Worm (Caenorhabditis elegans) whole organism, midembryonic: Measurements from ENCODE around the gene K09D9.9.

ENCODE experiments used
- T22C8.4 ChIP-seq: fragments of 200-800 bp; sonication (Bioruptor generic); IDR thresholded peaks from 2 replicates; pipeline ENCODE4 v1.3.6; 2022; ENCODE audit warnings: missing genetic modification characterization, missing compliant biosample characterization
- cog-1 ChIP-seq: sonication (generic microtip); optimal IDR thresholded peaks from 2 replicates; lab custom pipeline; 2016; ENCODE audit warnings: missing genetic modification characterization, missing compliant biosample characterization
- flt-1 ChIP-seq: fragments of 200-800 bp; sonication (Bioruptor generic); IDR thresholded peaks from 2 replicates; pipeline ENCODE4 v1.3.6; 2022; ENCODE audit warnings: missing genetic modification characterization, missing compliant biosample characterization
- klf-2 ChIP-seq: fragments of 200-800 bp; sonication (Bioruptor generic); conservative IDR thresholded peaks from 2 replicates; pipeline ENCODE4 v1.3.6; 2022; ENCODE audit warnings: missing genetic modification reagents, missing genetic modification characterization, missing compliant biosample characterization
- med-1 ChIP-seq: sonication (generic microtip); optimal IDR thresholded peaks from 2 replicates; lab custom pipeline; 2017; ENCODE audit warnings: missing genetic modification characterization, mild to moderate bottlenecking, missing compliant biosample characterization, antibody characterized with exemption, missing genetic modification reagents; ENCODE audit not compliant: insufficient read depth
- ref-1 ChIP-seq: fragments of 200-800 bp; sonication (Bioruptor generic); conservative IDR thresholded peaks from 2 replicates; pipeline ENCODE4 v1.3.6; 2022; ENCODE audit warnings: missing genetic modification reagents, missing genetic modification characterization, missing compliant biosample characterization
- tab-1 ChIP-seq: fragments of 200-800 bp; sonication (Bioruptor generic); IDR thresholded peaks from 2 replicates; pipeline ENCODE4 v1.3.6; 2022; ENCODE audit warnings: missing genetic modification characterization, missing compliant biosample characterization
- ztf-23 ChIP-seq: fragments of 200-800 bp; sonication (Bioruptor generic); IDR thresholded peaks from 2 replicates; pipeline ENCODE4 v1.3.6; 2022; ENCODE audit warnings: missing genetic modification reagents, missing genetic modification characterization, missing compliant biosample characterization
- ztf-29 ChIP-seq: fragments of 200-800 bp; sonication (Bioruptor generic); IDR thresholded peaks from 2 replicates; pipeline ENCODE4 v1.3.6; 2022; ENCODE audit warnings: missing genetic modification reagents, missing genetic modification characterization, missing compliant biosample characterization

Gene K09D9.9

ce11 chrV:3994048-3994447 lies at the start of gene K09D9.9:
TSS of gene K09D9.9 (minus strand) at chrV:3994148.
- TF ChIP-seq ref-1 (GFP tag; lab: Robert Waterston, UW) (no peak), ztf-29 (no peak), flt-1 (GFP tag; lab: Robert Waterston, UW) (no peak), klf-2 (GFP tag; lab: Robert Waterston, UW) (no peak), T22C8.4 (no peak), med-1 (GFP tag; lab: Kevin White, UChicago) (no peak), cog-1 (tag; lab: Kevin White, UChicago) (no peak), ztf-23 (GFP tag; lab: Robert Waterston, UW) (no peak), tab-1 (no peak)

- TF ChIP-seq T22C8.4 (no peak), tab-1 (no peak), klf-2 (GFP tag; lab: Robert Waterston, UW) (no peak)
These were observed 49.7 kb upstream of the K09D9.9 start, which contains the start of gene phat-3 for ce11 chrV:4043632-4044031. TSS of gene phat-3 (plus strand) at chrV:4043932.

DNA sequence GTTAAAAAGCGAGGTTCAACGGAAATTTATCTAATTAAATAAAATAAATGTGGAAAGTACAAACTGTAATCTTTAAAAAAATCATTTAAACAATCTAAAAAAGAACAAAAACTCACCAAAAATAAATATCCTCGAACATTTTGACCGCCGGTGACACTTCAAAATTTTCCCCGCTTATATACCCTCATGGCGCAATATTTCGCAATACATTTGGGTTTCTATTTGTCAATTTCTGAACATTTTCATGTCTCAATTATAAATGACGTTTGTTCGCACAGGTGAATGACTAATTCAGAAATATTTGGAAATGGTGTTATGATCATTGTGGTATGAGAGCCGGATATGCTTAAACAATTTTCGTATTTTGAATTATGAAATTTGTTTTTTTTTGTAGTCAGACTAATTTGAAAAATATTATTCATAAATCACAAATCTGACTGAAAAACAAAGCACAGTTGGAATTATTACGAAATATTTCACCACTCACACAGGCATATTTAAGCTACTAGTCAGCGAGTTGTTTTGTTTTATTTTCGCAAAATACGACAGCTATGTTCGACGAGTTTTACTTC lies 48.0 kb upstream of the K09D9.9 start, which contains the start of the genes C49G7.10 and irg-2:
C49G7.10 (minus strand) TSS at position 169 of the 572 bp plus-strand sequence.
irg-2 (plus strand) TSS at position 329 of the 572 bp plus-strand sequence.
- no peak for TF ChIP-seq ztf-23 (GFP tag; lab: Robert Waterston, UW)
- no peak for TF ChIP-seq tab-1
- no peak for TF ChIP-seq ztf-29
- no peak for TF ChIP-seq T22C8.4
- no peak for TF ChIP-seq klf-2 (GFP tag; lab: Robert Waterston, UW)
- TF ChIP-seq cog-1 (tag; lab: Kevin White, UChicago): no peak
- no peak for TF ChIP-seq flt-1 (GFP tag; lab: Robert Waterston, UW)
- TF ChIP-seq med-1 (GFP tag; lab: Kevin White, UChicago): no peak
- TF ChIP-seq ref-1 (GFP tag; lab: Robert Waterston, UW): no peak

DNA sequence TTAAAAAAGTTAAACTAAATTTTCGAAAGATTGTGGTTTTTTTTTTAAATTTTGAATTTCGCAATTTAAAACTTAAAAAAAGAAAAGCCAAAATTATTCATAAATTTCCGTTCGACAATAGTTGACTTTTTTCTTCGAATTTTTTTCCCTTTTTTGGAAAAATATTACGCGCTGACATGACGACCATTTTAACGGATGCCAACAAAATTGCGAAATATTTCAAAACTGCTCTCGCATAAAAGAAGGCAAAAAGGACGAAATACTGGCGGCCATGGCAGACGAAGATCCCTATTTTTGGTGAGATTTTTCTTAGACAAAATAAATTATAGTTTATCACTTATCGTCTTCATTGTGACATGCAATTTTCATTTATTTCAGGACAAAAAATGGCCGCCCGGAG lies 44.6 kb upstream of the K09D9.9 start:
- TF ChIP-seq T22C8.4 (no peak), cog-1 (tag; lab: Kevin White, UChicago) (no peak), ztf-29 (no peak), klf-2 (GFP tag; lab: Robert Waterston, UW) (no peak), med-1 (GFP tag; lab: Kevin White, UChicago) (no peak), ref-1 (GFP tag; lab: Robert Waterston, UW) (no peak), tab-1 (no peak), ztf-23 (GFP tag; lab: Robert Waterston, UW) (no peak), flt-1 (GFP tag; lab: Robert Waterston, UW) (no peak)

DNA sequence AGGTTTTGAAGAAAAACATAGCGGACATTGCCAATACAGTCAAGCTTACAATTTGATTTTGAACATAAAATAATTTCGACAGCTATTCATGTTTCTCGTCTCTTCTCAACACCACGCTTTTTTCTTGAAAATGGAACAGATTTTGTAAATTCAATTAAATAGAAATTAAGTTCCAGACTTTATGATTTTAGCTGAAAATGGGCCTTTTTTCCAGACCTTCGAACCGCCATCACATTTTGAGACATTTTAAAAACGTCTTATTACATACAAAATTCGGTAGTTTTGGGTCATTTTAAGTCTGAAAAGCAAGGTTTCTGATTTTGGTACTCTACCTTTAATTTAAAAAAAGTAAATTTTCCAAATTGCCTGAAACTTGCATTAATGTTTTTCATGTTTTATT lies 44.2 kb upstream of the K09D9.9 start, which contains the start of gene C49G7.12:
C49G7.12 (plus strand) TSS at position 301 of the 400 bp plus-strand sequence.
- TF ChIP-seq ztf-23 (GFP tag; lab: Robert Waterston, UW): no peak
- TF ChIP-seq med-1 (GFP tag; lab: Kevin White, UChicago): no peak
- no peak for TF ChIP-seq T22C8.4
- no peak for TF ChIP-seq tab-1
- no peak for TF ChIP-seq flt-1 (GFP tag; lab: Robert Waterston, UW)
- no peak for TF ChIP-seq klf-2 (GFP tag; lab: Robert Waterston, UW)
- no peak for TF ChIP-seq cog-1 (tag; lab: Kevin White, UChicago)
- TF ChIP-seq ztf-29: no peak
- no peak for TF ChIP-seq ref-1 (GFP tag; lab: Robert Waterston, UW)

DNA sequence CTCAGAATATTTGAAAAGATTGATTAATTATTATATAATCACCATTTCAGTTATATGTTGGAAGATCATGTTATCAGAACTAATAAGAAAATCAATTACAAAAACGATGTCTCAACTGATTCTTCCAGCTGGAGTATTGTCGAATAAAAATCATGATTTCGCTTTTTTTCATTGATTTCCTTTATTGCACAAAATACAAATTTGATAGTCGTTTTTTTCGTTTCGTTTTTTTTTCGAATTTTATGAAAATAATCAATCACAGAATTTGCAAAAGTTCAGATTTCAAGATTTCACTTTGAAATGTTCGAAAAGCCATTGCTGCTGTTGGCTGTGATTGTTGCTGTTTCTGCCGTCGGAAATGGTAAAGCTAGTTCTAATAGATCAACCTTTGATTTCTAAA lies 41.9 kb upstream of the K09D9.9 start, which contains the start of gene C49G7.13:
C49G7.13 (plus strand) TSS at position 301 of the 400 bp plus-strand sequence.
- no peak for TF ChIP-seq tab-1
- no peak for TF ChIP-seq ztf-23 (GFP tag; lab: Robert Waterston, UW)
- TF ChIP-seq klf-2 (GFP tag; lab: Robert Waterston, UW): no peak
- TF ChIP-seq med-1 (GFP tag; lab: Kevin White, UChicago): no peak
- no peak for TF ChIP-seq flt-1 (GFP tag; lab: Robert Waterston, UW)

DNA sequence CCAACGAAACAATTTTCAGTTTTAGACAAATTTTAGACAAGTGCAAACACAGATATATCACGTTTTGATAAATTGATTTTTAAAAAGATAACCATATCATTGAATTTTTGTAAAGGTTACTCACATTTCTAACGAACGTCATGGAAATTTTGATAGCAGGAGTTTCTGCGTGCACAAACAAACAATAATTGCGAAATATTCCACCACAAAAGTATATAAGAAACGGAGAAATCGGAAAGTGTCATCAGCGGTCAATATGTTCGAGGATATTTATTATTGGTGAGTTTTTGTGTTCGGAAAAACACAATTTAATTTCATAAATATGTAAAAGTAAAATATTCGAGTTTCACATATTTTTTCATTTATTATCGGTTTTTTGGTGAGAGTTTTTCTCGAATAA lies 40.4 kb upstream of the K09D9.9 start, which contains the start of gene C49G7.7:
C49G7.7 (plus strand) TSS at position 174 of the 400 bp plus-strand sequence.
- no peak for TF ChIP-seq ztf-29
- no peak for TF ChIP-seq T22C8.4
- TF ChIP-seq cog-1 (tag; lab: Kevin White, UChicago): no peak
- TF ChIP-seq flt-1 (GFP tag; lab: Robert Waterston, UW): no peak
- no peak for TF ChIP-seq klf-2 (GFP tag; lab: Robert Waterston, UW)
- TF ChIP-seq ztf-23 (GFP tag; lab: Robert Waterston, UW): no peak
- TF ChIP-seq med-1 (GFP tag; lab: Kevin White, UChicago): no peak
- TF ChIP-seq tab-1: no peak
- TF ChIP-seq ref-1 (GFP tag; lab: Robert Waterston, UW): no peak

DNA sequence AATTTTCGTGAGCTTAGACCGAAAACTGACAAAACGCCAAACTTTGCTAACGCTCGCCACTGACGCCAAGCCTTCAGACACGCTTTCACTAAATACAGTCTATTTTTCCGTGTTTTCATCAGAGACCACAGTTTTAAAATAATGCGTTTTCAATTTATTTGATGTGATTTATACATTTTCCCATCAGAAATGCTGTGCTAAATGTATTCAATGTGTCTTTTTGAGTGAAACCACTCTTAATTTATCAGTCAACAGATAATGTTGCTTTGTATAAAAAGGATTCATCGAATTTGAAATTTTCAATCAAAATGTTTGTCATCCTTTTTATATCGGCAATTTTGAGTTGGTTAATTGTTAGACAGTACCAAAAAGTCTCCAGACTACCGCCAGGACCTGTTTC lies 37.4 kb upstream of the K09D9.9 start, which contains the start of gene cyp-35A4:
cyp-35A4 (plus strand) TSS at position 301 of the 400 bp plus-strand sequence.
- TF ChIP-seq flt-1 (GFP tag; lab: Robert Waterston, UW) (no peak), klf-2 (GFP tag; lab: Robert Waterston, UW) (no peak), T22C8.4 (no peak), ztf-23 (GFP tag; lab: Robert Waterston, UW) (no peak), cog-1 (tag; lab: Kevin White, UChicago) (no peak), med-1 (GFP tag; lab: Kevin White, UChicago) (no peak), tab-1 (no peak), ref-1 (GFP tag; lab: Robert Waterston, UW) (no peak), ztf-29 (no peak)

DNA sequence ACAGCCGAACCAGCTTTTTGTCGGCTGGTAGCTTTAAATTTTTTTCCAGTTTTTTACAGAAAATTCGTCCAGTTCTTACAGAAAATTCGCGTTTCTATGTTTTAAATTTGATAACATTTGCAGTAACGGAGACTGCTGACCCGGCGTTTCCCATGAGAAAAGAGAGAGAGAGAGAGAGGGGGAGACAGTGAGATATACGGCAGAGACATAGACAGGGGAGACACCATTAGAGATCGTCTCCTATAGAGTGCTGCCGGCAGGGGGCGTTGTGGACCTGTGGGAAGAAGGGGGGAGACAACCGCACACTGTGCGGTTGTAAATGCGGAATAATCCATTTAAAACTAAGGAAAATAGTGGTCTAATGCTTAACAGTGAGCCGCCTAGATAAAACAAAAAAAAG lies 35.7 kb upstream of the K09D9.9 start:
- TF ChIP-seq cog-1 (tag; lab: Kevin White, UChicago): no peak
- peak; percentile 16 for TF ChIP-seq med-1 (GFP tag; lab: Kevin White, UChicago)
- 0 out of 2 replicates have a peak, but pooled peaks have one; percentile 48 for TF ChIP-seq klf-2 (GFP tag; lab: Robert Waterston, UW)
- 0 out of 2 replicates have a peak, but pooled peaks have one; percentile 4 for TF ChIP-seq ref-1 (GFP tag; lab: Robert Waterston, UW)
